Worm (Caenorhabditis elegans) whole organism, young adult: ENCODE measurements around the gene fbxa-221.
"Not testable (repeated sequence)": the region's sequence is repeated elsewhere in the genome, so short reads cannot be mapped to it uniquely, and the experiment has no call there.

Experiments
- bed-2 ChIP-seq: fragments of 200-800 bp; sonication (Bioruptor generic); IDR thresholded peaks from 2 replicates; pipeline ENCODE4 v1.3.6; 2022; ENCODE audit warnings: missing genetic modification reagents, missing genetic modification characterization, missing compliant biosample characterization
- dpl-1 ChIP-seq: fragments of 150-350 bp; optimal IDR thresholded peaks from 2 replicates; lab custom pipeline; 2014; ENCODE audit warnings: missing biosample characterization, missing genetic modification reagents, missing genetic modification characterization
- nhr-90 ChIP-seq: sonication (generic microtip); optimal IDR thresholded peaks from 2 replicates; lab custom pipeline; 2016; ENCODE audit warnings: missing genotype, mild to moderate bottlenecking, missing genetic modification characterization, missing compliant biosample characterization
- rpc-1 ChIP-seq, 2 experiments: fragments of 150-350 bp in 1 of 2; sonication (generic microtip) in 1 of 2; optimal IDR thresholded peaks; 2 replicates each; lab custom pipeline; 2014 to 2018; ENCODE audit warnings: missing biosample characterization in 1 of 2, missing genetic modification characterization in 1 of 2, missing genetic modification reagents in 1 of 2, missing genotype in 1 of 2
- snpc-4 ChIP-seq, 5 experiments: fragments of 150-350 bp in 1 of 5; sonication (generic microtip) in 4 of 5; optimal IDR thresholded peaks; 2 replicates each; lab custom pipeline; 2014 to 2018; ENCODE audit warnings: missing genetic modification characterization in 5 of 5, missing biosample characterization in 3 of 5, antibody characterized with exemption in 2 of 5, mild to moderate bottlenecking in 2 of 5, missing compliant biosample characterization in 2 of 5, missing genotype in 2 of 5, moderate library complexity in 2 of 5, missing genetic modification reagents in 1 of 5
- tbp1 ChIP-seq: fragments of 200-800 bp; sonication (Bioruptor generic); optimal IDR thresholded peaks from 2 replicates; lab custom pipeline; 2018; ENCODE audit warnings: mild to moderate bottlenecking, missing genetic modification characterization, missing compliant biosample characterization
- unc-62 ChIP-seq: fragments of 150-350 bp; optimal IDR thresholded peaks from 2 replicates; lab custom pipeline; 2014; ENCODE audit warnings: missing biosample characterization, missing genetic modification reagents, missing genetic modification characterization
- ztf-22 ChIP-seq: fragments of 200-800 bp; sonication (Bioruptor generic); optimal IDR thresholded peaks from 2 replicates; lab custom pipeline; 2018; ENCODE audit warnings: mild to moderate bottlenecking, missing genetic modification characterization, moderate library complexity, missing compliant biosample characterization

ce11 chrX:163800-164199 is 49.3 kb downstream of the fbxa-221 start:
- not testable (repeated sequence) for TF ChIP-seq unc-62 (GFP tag; lab: Kevin White, UChicago); rpc-1 (optimal IDR thresholded peaks at IDR 0.05; lab: Kevin White, UChicago); rpc-1 (tag; optimal IDR thresholded peaks at IDR 0.05; lab: Kevin White, UChicago); ztf-22 (GFP tag; lab: Kevin White, UChicago); snpc-4 (GFP tag; optimal IDR thresholded peaks at IDR 0.05; lab: Kevin White, UChicago); snpc-4 (tag; optimal IDR thresholded peaks at IDR 0.05; lab: Kevin White, UChicago); dpl-1 (GFP tag; lab: Kevin White, UChicago); bed-2 (GFP tag; lab: Robert Waterston, UW); tbp1 (GFP tag; lab: Kevin White, UChicago); nhr-90
